Worm (Caenorhabditis elegans) whole organism, young adult: ENCODE data around the gene thn-1.

Experiments
- F10E7.11 ChIP-seq: sonication (generic microtip); optimal IDR thresholded peaks from 2 replicates; lab custom pipeline; 2017; ENCODE audit warnings: mild to moderate bottlenecking, missing genetic modification characterization, moderate library complexity, missing compliant biosample characterization
- F52B5.7 ChIP-seq: sonication (generic microtip); optimal IDR thresholded peaks from 2 replicates; lab custom pipeline; 2016; ENCODE audit warnings: mild to moderate bottlenecking, missing genetic modification characterization, missing compliant biosample characterization
- akir-1 ChIP-seq: fragments of 200-800 bp; sonication (Bioruptor generic); optimal IDR thresholded peaks from 2 replicates; lab custom pipeline; 2018; ENCODE audit warnings: mild to moderate bottlenecking, missing genetic modification characterization, moderate library complexity, missing compliant biosample characterization
- ama-1 ChIP-seq, 3 experiments: fragments of 150-350 bp in 1 of 3; sonication (generic microtip) in 2 of 3; optimal IDR thresholded peaks; 2 replicates each; lab custom pipeline; 2014 to 2018; ENCODE audit warnings: missing biosample characterization in 2 of 3, missing genetic modification characterization in 2 of 3, missing genetic modification reagents in 2 of 3
- ceh-79 ChIP-seq: sonication (generic microtip); optimal IDR thresholded peaks from 2 replicates; lab custom pipeline; 2017; ENCODE audit warnings: mild to moderate bottlenecking, missing genetic modification characterization, missing compliant biosample characterization
- efl-1 ChIP-seq: fragments of 150-350 bp; optimal IDR thresholded peaks from 2 replicates; lab custom pipeline; 2014; ENCODE audit warnings: missing biosample characterization, missing genetic modification reagents, missing genetic modification characterization
- lin-40 ChIP-seq: sonication (generic microtip); optimal IDR thresholded peaks from 2 replicates; lab custom pipeline; 2016; ENCODE audit warnings: missing genetic modification characterization, mild to moderate bottlenecking, missing compliant biosample characterization, missing genotype, missing genetic modification reagents
- lsl-1 ChIP-seq: fragments of 200-800 bp; sonication (Bioruptor generic); optimal IDR thresholded peaks from 2 replicates; lab custom pipeline; 2018; ENCODE audit warnings: mild to moderate bottlenecking, missing genetic modification characterization, moderate library complexity, missing compliant biosample characterization
- madf-3 ChIP-seq: fragments of 200-800 bp; sonication (Bioruptor generic); IDR thresholded peaks from 2 replicates; pipeline ENCODE4 v1.3.6; 2022; ENCODE audit warnings: missing genetic modification reagents, missing genetic modification characterization, missing compliant biosample characterization
- nhr-27 ChIP-seq: fragments of 200-800 bp; sonication (Bioruptor generic); optimal IDR thresholded peaks from 2 replicates; lab custom pipeline; 2018; ENCODE audit warnings: mild to moderate bottlenecking, missing genetic modification characterization, moderate library complexity, missing compliant biosample characterization
- sdz-38 ChIP-seq: sonication (generic microtip); optimal IDR thresholded peaks from 2 replicates; lab custom pipeline; 2016; ENCODE audit warnings: missing genotype, missing genetic modification characterization, missing compliant biosample characterization
- snpc-4 ChIP-seq, 5 experiments: fragments of 150-350 bp in 1 of 5; sonication (generic microtip) in 4 of 5; optimal IDR thresholded peaks; 2 replicates each; lab custom pipeline; 2014 to 2018; ENCODE audit warnings: missing genetic modification characterization in 5 of 5, missing biosample characterization in 3 of 5, antibody characterized with exemption in 2 of 5, mild to moderate bottlenecking in 2 of 5, missing compliant biosample characterization in 2 of 5, missing genotype in 2 of 5, moderate library complexity in 2 of 5, missing genetic modification reagents in 1 of 5
- somi-1 ChIP-seq: fragments of 200-800 bp; sonication (Bioruptor generic); optimal IDR thresholded peaks from 2 replicates; lab custom pipeline; 2018; ENCODE audit warnings: mild to moderate bottlenecking, missing genetic modification characterization, missing compliant biosample characterization
- unc-62 ChIP-seq: fragments of 150-350 bp; optimal IDR thresholded peaks from 2 replicates; lab custom pipeline; 2014; ENCODE audit warnings: missing biosample characterization, missing genetic modification reagents, missing genetic modification characterization

ce11 chrIV:12364964-12365363 lies 14.9 kb upstream of the thn-1 start:
- no peak for TF ChIP-seq ceh-79
- TF ChIP-seq akir-1 (GFP tag; lab: Kevin White, UChicago) = no peak
- no peak for TF ChIP-seq ama-1 (optimal IDR thresholded peaks at IDR 0.05; lab: Kevin White, UChicago)
- no peak for TF ChIP-seq ama-1 (GFP tag; optimal IDR thresholded peaks at IDR 0.05; lab: Kevin White, UChicago)
- no peak for TF ChIP-seq unc-62 (GFP tag; lab: Kevin White, UChicago)
- TF ChIP-seq madf-3 (GFP tag; lab: Robert Waterston, UW) = no peak
- no peak for TF ChIP-seq F10E7.11 (tag; lab: Kevin White, UChicago)
- TF ChIP-seq somi-1 (GFP tag; lab: Kevin White, UChicago) = no peak
- no peak for TF ChIP-seq snpc-4 (GFP tag; optimal IDR thresholded peaks at IDR 0.05; lab: Kevin White, UChicago)
- TF ChIP-seq snpc-4 (tag; optimal IDR thresholded peaks at IDR 0.05; lab: Kevin White, UChicago) = peak in 1 of 4 experiments; percentile 15
- TF ChIP-seq lsl-1 (GFP tag; lab: Kevin White, UChicago) = no peak
- no peak for TF ChIP-seq sdz-38 (tag; lab: Kevin White, UChicago)
- TF ChIP-seq F52B5.7 (tag; lab: Kevin White, UChicago) = no peak
- no peak for TF ChIP-seq nhr-27 (tag; lab: Kevin White, UChicago)
- TF ChIP-seq lin-40 (tag; lab: Kevin White, UChicago) = no peak
- no peak for TF ChIP-seq efl-1
